Worm (Caenorhabditis elegans): Measurements from ENCODE around the gene smcr-8.

smcr-8 gene

DNA sequence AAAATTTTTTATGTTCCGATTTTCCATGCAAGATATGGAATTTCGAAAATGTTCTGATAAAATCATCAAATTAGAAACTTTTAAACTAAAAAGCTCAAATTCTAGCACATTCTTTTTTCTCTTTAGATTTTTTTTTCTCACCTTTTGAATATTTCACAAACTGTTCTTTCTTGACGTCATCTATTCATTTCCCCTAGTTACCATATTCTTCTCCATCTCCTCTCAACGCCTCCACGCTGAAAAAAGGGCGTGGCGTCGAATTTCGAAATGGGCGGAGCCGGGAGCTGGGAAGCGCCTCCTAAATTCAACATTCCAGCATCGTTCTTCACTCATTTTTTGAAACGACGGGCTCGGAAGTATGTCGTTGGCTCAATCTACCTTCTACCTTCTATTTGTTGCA, 42.9 kb downstream of the smcr-8 start, which contains the start of gene nlp-43:
TSS of gene nlp-43 (plus strand) at position 301 of the 400 bp plus-strand sequence.
- TF ChIP-seq T22C8.4 (GFP tag; IDR thresholded peaks at IDR 0.05) (no peak), tab-1 (GFP tag; IDR thresholded peaks at IDR 0.05) (no peak), flt-1 (GFP tag; IDR thresholded peaks at IDR 0.05) (no peak), klf-2 (GFP tag; conservative IDR thresholded peaks at IDR 0.05) (no peak), med-1 (GFP tag; optimal IDR thresholded peaks at IDR 0.05; ENCODE audit: insufficient read depth) (no peak), cog-1 (tag; optimal IDR thresholded peaks at IDR 0.05) (no peak), ztf-23 (GFP tag; IDR thresholded peaks at IDR 0.05) (no peak), ref-1 (GFP tag; conservative IDR thresholded peaks at IDR 0.05) (no peak), ztf-29 (GFP tag; IDR thresholded peaks at IDR 0.05) (no peak)

DNA sequence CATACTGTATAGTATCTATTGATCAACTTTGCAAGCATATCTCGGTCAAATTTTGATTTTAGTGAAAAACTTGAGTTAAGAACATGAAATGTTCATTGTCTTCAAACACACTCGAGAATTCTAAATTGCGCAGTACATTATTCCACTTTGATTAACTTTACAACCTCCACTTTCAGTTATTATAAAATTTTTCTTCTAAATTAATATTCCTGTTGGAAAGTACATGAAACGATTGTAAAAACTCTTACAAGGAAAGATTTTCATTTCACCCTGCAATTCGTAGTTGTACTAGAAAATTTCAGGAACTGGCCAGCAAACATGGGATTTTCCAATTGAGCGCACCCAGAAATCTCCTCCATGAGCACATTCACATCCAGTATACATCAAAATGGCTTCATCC, 45.5 kb downstream of the smcr-8 start, which contains the start of gene C45G9.14:
TSS of gene C45G9.14 (plus strand) at position 301 of the 400 bp plus-strand sequence.
- TF ChIP-seq ztf-29 (GFP tag; IDR thresholded peaks at IDR 0.05) (no peak), ref-1 (GFP tag; conservative IDR thresholded peaks at IDR 0.05) (no peak), klf-2 (GFP tag; conservative IDR thresholded peaks at IDR 0.05) (no peak), cog-1 (tag; optimal IDR thresholded peaks at IDR 0.05) (no peak), flt-1 (GFP tag; IDR thresholded peaks at IDR 0.05) (no peak), tab-1 (GFP tag; IDR thresholded peaks at IDR 0.05) (no peak)

DNA sequence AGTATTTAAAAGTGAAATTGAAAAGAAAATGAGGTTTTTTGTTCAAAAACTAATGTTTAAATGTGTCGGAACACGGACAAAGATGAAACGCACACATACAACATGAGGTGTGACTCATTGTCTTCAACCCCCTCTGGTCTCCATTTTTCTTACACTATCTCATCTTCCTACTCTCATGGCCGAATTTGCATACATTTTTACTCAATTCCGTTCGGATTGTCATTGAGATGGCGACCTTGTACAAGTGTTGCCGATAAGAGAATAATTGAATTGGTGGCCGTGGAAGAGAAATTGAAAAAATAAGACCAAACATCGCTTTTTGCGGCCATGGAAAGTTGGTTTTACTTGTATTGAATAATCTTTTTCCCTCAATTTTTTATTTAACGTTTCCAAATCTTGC, 48.0 kb downstream of the smcr-8 start, which contains the start of gene txbp-3:
TSS of gene txbp-3 (minus strand) at position 285 of the 400 bp plus-strand sequence.
- TF ChIP-seq klf-2 (GFP tag; conservative IDR thresholded peaks at IDR 0.05) = no peak
- peak; percentile 21 for TF ChIP-seq cog-1 (tag; optimal IDR thresholded peaks at IDR 0.05)
- TF ChIP-seq flt-1 (GFP tag; IDR thresholded peaks at IDR 0.05) = no peak
- TF ChIP-seq ztf-23 (GFP tag; IDR thresholded peaks at IDR 0.05) = peak; percentile 71
- no peak for TF ChIP-seq med-1 (GFP tag; optimal IDR thresholded peaks at IDR 0.05; ENCODE audit: insufficient read depth)

DNA sequence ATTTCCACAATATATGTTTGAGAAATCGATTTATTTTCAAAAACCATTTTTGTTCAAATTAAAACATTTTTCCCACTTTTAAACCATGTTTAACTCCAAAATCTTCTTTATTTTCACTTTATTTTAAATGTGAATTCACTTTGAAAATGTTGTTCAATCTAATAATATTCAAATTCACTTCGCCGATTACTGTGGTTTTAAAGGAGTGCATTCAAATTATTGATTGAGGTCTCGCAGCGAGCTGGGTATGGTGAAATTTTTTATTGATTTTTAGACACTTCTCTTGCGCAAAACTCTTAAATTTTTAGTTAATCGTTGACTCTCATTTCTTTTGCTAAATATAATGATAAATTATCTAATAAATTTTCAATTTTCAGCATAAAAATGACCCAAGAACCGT, 48.6 kb downstream of the smcr-8 start, which contains the start of gene C45G9.5:
TSS of gene C45G9.5 (plus strand) at position 378 of the 400 bp plus-strand sequence.
- TF ChIP-seq med-1 (GFP tag; optimal IDR thresholded peaks at IDR 0.05; ENCODE audit: insufficient read depth) (no peak), flt-1 (GFP tag; IDR thresholded peaks at IDR 0.05) (no peak), T22C8.4 (GFP tag; IDR thresholded peaks at IDR 0.05) (no peak), cog-1 (tag; optimal IDR thresholded peaks at IDR 0.05) (no peak), klf-2 (GFP tag; conservative IDR thresholded peaks at IDR 0.05) (no peak), tab-1 (GFP tag; IDR thresholded peaks at IDR 0.05) (no peak), ztf-23 (GFP tag; IDR thresholded peaks at IDR 0.05) (no peak), ztf-29 (GFP tag; IDR thresholded peaks at IDR 0.05) (no peak), ref-1 (GFP tag; conservative IDR thresholded peaks at IDR 0.05) (no peak)
